In the genomic region with DNA sequence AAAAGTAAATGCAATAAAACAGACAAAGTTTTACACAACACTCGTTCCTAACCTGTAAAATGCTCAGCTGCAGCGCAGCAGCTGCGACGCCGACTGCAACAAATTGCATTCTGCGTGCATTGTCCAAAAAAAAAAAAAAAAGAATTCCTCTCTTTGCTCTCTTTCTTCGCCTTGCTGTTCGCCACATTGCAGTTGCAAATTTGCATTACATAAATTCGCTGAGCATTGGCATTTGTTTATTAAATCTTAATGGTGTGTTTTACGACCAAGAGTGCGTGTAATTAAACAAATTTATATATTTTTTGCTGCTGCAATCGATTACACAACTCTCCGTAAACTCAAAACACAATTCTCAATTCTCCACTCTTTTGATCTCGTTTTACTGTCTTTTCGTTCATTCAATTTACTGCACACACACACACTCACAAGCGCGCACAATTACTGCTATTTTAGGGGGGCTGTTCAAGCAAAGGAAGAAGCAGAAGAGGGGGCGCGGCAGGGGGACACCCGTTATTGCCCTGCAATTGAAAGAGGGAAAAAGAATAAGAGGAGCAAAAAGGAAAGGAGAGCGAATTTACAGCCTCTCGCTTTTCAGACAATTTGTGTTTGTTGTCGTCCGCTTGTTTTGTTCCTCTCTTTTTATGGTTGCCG, we compare ENCODE assay signal across 5 fruit fly cellular contexts.
TF ChIP-seq lines count a peak whose summit lies in the region.

No protein-coding gene starts in this region.

- TF ChIP-seq CTCF in whole organism, embryonic (GFP tag; optimal IDR thresholded peaks at IDR 0.05; lab: Kevin White, UChicago): no peak

TF ChIP-seq in whole organism, adult, 20 proteins besides CTCF, POLR2A, EP300 and RAD21:
- TF ChIP-seq ovo (GFP tag; optimal IDR thresholded peaks at IDR 0.05; lab: Kevin White, UChicago) (peak; percentile 94), pad (GFP tag; optimal IDR thresholded peaks at IDR 0.05; lab: Kevin White, UChicago) (peak; percentile 99), CG1620 (GFP tag; optimal IDR thresholded peaks at IDR 0.05; lab: Kevin White, UChicago) (no peak), Hr96 (GFP tag; optimal IDR thresholded peaks at IDR 0.05; lab: Kevin White, UChicago) (peak; percentile 35), Mnt (GFP tag; optimal IDR thresholded peaks at IDR 0.05; lab: Kevin White, UChicago) (peak; percentile 15), tj (GFP tag; optimal IDR thresholded peaks at IDR 0.05; lab: Kevin White, UChicago) (peak; percentile 83), CG14711 (tag; optimal IDR thresholded peaks at IDR 0.05; lab: Kevin White, UChicago) (no peak), toe (GFP tag; optimal IDR thresholded peaks at IDR 0.05; lab: Kevin White, UChicago) (no peak)

TF ChIP-seq in whole organism, embryonic, 481 proteins besides CTCF, POLR2A, EP300 and RAD21:
- TF ChIP-seq CG11723 (GFP tag; optimal IDR thresholded peaks at IDR 0.05; lab: Kevin White, UChicago): no peak
- peak; percentile 44 for TF ChIP-seq Med (GFP tag; lab: Kevin White, UChicago)
- peak; percentile 80 for TF ChIP-seq crol (GFP tag; IDR thresholded peaks at IDR 0.05; lab: Robert Waterston, UW)
- TF ChIP-seq Trl (optimal IDR thresholded peaks at IDR 0.05; lab: Kevin White, UChicago): peak in 1 of 2 experiments; percentile 11
- no peak for TF ChIP-seq Trl (GFP tag; optimal IDR thresholded peaks at IDR 0.05; lab: Kevin White, UChicago)
- peak; percentile 66 for TF ChIP-seq sens (GFP tag; lab: Kevin White, UChicago)
- TF ChIP-seq abd-A (tag; optimal IDR thresholded peaks at IDR 0.05; lab: Kevin White, UChicago): peak; percentile 82
- TF ChIP-seq NC2β (GFP tag; optimal IDR thresholded peaks at IDR 0.05; lab: Kevin White, UChicago): no peak
- 0 out of 4 replicates have a peak, but pooled peaks have one; percentile 35 for TF ChIP-seq chinmo (GFP tag; IDR thresholded peaks at IDR 0.05; lab: Robert Waterston, UW; ENCODE audit: partially characterized antibody)
- TF ChIP-seq cg (GFP tag; optimal IDR thresholded peaks at IDR 0.05; lab: Kevin White, UChicago): peak; percentile 4
- TF ChIP-seq Hr39 (optimal IDR thresholded peaks at IDR 0.05; lab: Kevin White, UChicago): peak; percentile 79
- peak; percentile 12 for TF ChIP-seq CG17385 (GFP tag; optimal IDR thresholded peaks at IDR 0.05; lab: Kevin White, UChicago)
- no peak for TF ChIP-seq ham (GFP tag; IDR thresholded peaks at IDR 0.05; lab: Robert Waterston, UW)
- no peak for TF ChIP-seq odd (GFP tag; optimal IDR thresholded peaks at IDR 0.05; lab: Kevin White, UChicago)

TF ChIP-seq in whole organism, prepupa, 60 proteins besides CTCF, POLR2A, EP300 and RAD21:
- TF ChIP-seq CG6792 (GFP tag; optimal IDR thresholded peaks at IDR 0.05; lab: Kevin White, UChicago) (no peak), CG6163 (GFP tag; IDR thresholded peaks at IDR 0.05; lab: Robert Waterston, UW) (peak; percentile 86), CG6854 (GFP tag; optimal IDR thresholded peaks at IDR 0.05; lab: Kevin White, UChicago) (peak; percentile 58), CG6276 (GFP tag; optimal IDR thresholded peaks at IDR 0.05; lab: Kevin White, UChicago) (peak; percentile 3), achi (GFP tag; optimal IDR thresholded peaks at IDR 0.05; lab: Kevin White, UChicago) (no peak), svp (GFP tag; lab: Kevin White, UChicago) (peak; percentile 39), esn (GFP tag; optimal IDR thresholded peaks at IDR 0.05; lab: Kevin White, UChicago) (no peak), Lpt (GFP tag; optimal IDR thresholded peaks at IDR 0.05; lab: Kevin White, UChicago) (peak; percentile 62), Eip78C (GFP tag; lab: Kevin White, UChicago) (peak; percentile 58), CG16779 (tag; optimal IDR thresholded peaks at IDR 0.05; lab: Kevin White, UChicago) (no peak), CG8119 (GFP tag; IDR thresholded peaks at IDR 0.05; lab: Robert Waterston, UW) (peak; percentile 38; the same call in 1 of the 3 replicates), CG3919 (GFP tag; optimal IDR thresholded peaks at IDR 0.05; lab: Kevin White, UChicago) (no peak), vri (GFP tag; optimal IDR thresholded peaks at IDR 0.05; lab: Kevin White, UChicago) (peak; percentile 89), Ets96B (tag; optimal IDR thresholded peaks at IDR 0.05; lab: Kevin White, UChicago) (no peak), Blimp-1 (GFP tag; optimal IDR thresholded peaks at IDR 0.05; lab: Kevin White, UChicago) (peak; percentile 54)

TF ChIP-seq in whole organism, pupa, 21 proteins besides CTCF, POLR2A, EP300 and RAD21:
- TF ChIP-seq D1 (tag; optimal IDR thresholded peaks at IDR 0.05; lab: Kevin White, UChicago): no peak
- no peak for TF ChIP-seq Pif1A (GFP tag; optimal IDR thresholded peaks at IDR 0.05; lab: Kevin White, UChicago)
- no peak for TF ChIP-seq CG17806 (tag; optimal IDR thresholded peaks at IDR 0.05; lab: Kevin White, UChicago)
- no peak for TF ChIP-seq Snoo (tag; optimal IDR thresholded peaks at IDR 0.05; lab: Kevin White, UChicago)
- TF ChIP-seq CG32121 (GFP tag; IDR thresholded peaks at IDR 0.05; lab: Robert Waterston, UW): peak; percentile 12; the same call in 1 of the 2 replicates
- 0 out of 2 replicates have a peak, but pooled peaks have one; percentile 30 for TF ChIP-seq rn (GFP tag; IDR thresholded peaks at IDR 0.05; lab: Robert Waterston, UW)
- TF ChIP-seq CG12605 (GFP tag; IDR thresholded peaks at IDR 0.05; lab: Robert Waterston, UW): no peak
- no peak for TF ChIP-seq CG34367 (tag; optimal IDR thresholded peaks at IDR 0.05; lab: Kevin White, UChicago)
- no peak for TF ChIP-seq CG8301 (tag; optimal IDR thresholded peaks at IDR 0.05; lab: Kevin White, UChicago)
- TF ChIP-seq CG8159 (tag; optimal IDR thresholded peaks at IDR 0.05; lab: Kevin White, UChicago): no peak
- TF ChIP-seq CG4496 (GFP tag; IDR thresholded peaks at IDR 0.05; lab: Robert Waterston, UW): peak; percentile 9; the same call in 1 of the 3 replicates
- TF ChIP-seq gl (tag; optimal IDR thresholded peaks at IDR 0.05; lab: Kevin White, UChicago): peak; percentile 2
- no peak for TF ChIP-seq CG15710 (tag; optimal IDR thresholded peaks at IDR 0.05; lab: Kevin White, UChicago)
- no peak for TF ChIP-seq CG10348 (GFP tag; IDR thresholded peaks at IDR 0.05; lab: Robert Waterston, UW)
- TF ChIP-seq CG14655 (GFP tag; optimal IDR thresholded peaks at IDR 0.05; lab: Kevin White, UChicago): no peak
- TF ChIP-seq CG9948 (tag; optimal IDR thresholded peaks at IDR 0.05; lab: Kevin White, UChicago): no peak
- TF ChIP-seq Pif1B (GFP tag; optimal IDR thresholded peaks at IDR 0.05; lab: Kevin White, UChicago): no peak
- no peak for TF ChIP-seq Ets98B (GFP tag; IDR thresholded peaks at IDR 0.05; lab: Robert Waterston, UW)
- peak; percentile 52 for TF ChIP-seq EcR (GFP tag; optimal IDR thresholded peaks at IDR 0.05; lab: Kevin White, UChicago)
- peak; percentile 36 for TF ChIP-seq CG13204 (GFP tag; optimal IDR thresholded peaks at IDR 0.05; lab: Kevin White, UChicago)
- peak; percentile 26; the same call in 1 of the 3 replicates for TF ChIP-seq fd96Ca (GFP tag; IDR thresholded peaks at IDR 0.05; lab: Robert Waterston, UW)

TF ChIP-seq in whole organism, wandering third instar larva, 38 proteins besides CTCF, POLR2A, EP300 and RAD21:
- peak; percentile 34 for TF ChIP-seq sage (GFP tag; optimal IDR thresholded peaks at IDR 0.05; lab: Kevin White, UChicago)
- TF ChIP-seq Dfd (GFP tag; optimal IDR thresholded peaks at IDR 0.05; lab: Kevin White, UChicago): no peak
- peak; percentile 43 for TF ChIP-seq Hnf4 (GFP tag; optimal IDR thresholded peaks at IDR 0.05; lab: Kevin White, UChicago)
- TF ChIP-seq brk (GFP tag; optimal IDR thresholded peaks at IDR 0.05; lab: Kevin White, UChicago): no peak
- TF ChIP-seq CrebA (GFP tag; optimal IDR thresholded peaks at IDR 0.05; lab: Kevin White, UChicago; ENCODE audit: borderline replicate concordance): peak; percentile 52
- TF ChIP-seq Sp1 (GFP tag; optimal IDR thresholded peaks at IDR 0.05; lab: Kevin White, UChicago): peak; percentile 57
- no peak for TF ChIP-seq GATAd (GFP tag; optimal IDR thresholded peaks at IDR 0.05; lab: Kevin White, UChicago)
- TF ChIP-seq usp (GFP tag; optimal IDR thresholded peaks at IDR 0.05; lab: Kevin White, UChicago): no peak
- TF ChIP-seq Mio (GFP tag; optimal IDR thresholded peaks at IDR 0.05; lab: Kevin White, UChicago): no peak
- TF ChIP-seq Myc (optimal IDR thresholded peaks at IDR 0.05; lab: Kevin White, UChicago): no peak
- TF ChIP-seq Rel (GFP tag; optimal IDR thresholded peaks at IDR 0.05; lab: Kevin White, UChicago): no peak
- peak; percentile 68 for TF ChIP-seq Rel (tag; optimal IDR thresholded peaks at IDR 0.05; lab: Kevin White, UChicago)
- no peak for TF ChIP-seq pan (optimal IDR thresholded peaks at IDR 0.05; lab: Kevin White, UChicago)
- TF ChIP-seq rgr (GFP tag; optimal IDR thresholded peaks at IDR 0.05; lab: Kevin White, UChicago): no peak
- no peak for TF ChIP-seq HLH106 (tag; optimal IDR thresholded peaks at IDR 0.05; lab: Kevin White, UChicago)
- no peak for TF ChIP-seq Jra (GFP tag; optimal IDR thresholded peaks at IDR 0.05; lab: Kevin White, UChicago)
- TF ChIP-seq dsf (GFP tag; optimal IDR thresholded peaks at IDR 0.05; lab: Kevin White, UChicago; ENCODE audit: borderline replicate concordance): no peak
- TF ChIP-seq fru (GFP tag; optimal IDR thresholded peaks at IDR 0.05; lab: Kevin White, UChicago): peak; percentile 94
- TF ChIP-seq Hr83 (GFP tag; optimal IDR thresholded peaks at IDR 0.05; lab: Kevin White, UChicago; ENCODE audit: poor library complexity, severe bottlenecking): peak; percentile 3
- TF ChIP-seq CG32264 (GFP tag; optimal IDR thresholded peaks at IDR 0.05; lab: Kevin White, UChicago): no peak
- TF ChIP-seq N (GFP tag; optimal IDR thresholded peaks at IDR 0.05; lab: Kevin White, UChicago): no peak
- TF ChIP-seq dl (GFP tag; optimal IDR thresholded peaks at IDR 0.05; lab: Kevin White, UChicago; ENCODE audit: insufficient read depth in 1 of 2, partially characterized antibody in 2 of 2): no peak
- TF ChIP-seq psq (GFP tag; optimal IDR thresholded peaks at IDR 0.05; lab: Kevin White, UChicago): peak; percentile 99
- no peak for TF ChIP-seq dmrt93B (GFP tag; optimal IDR thresholded peaks at IDR 0.05; lab: Kevin White, UChicago)
- TF ChIP-seq CG9705 (GFP tag; optimal IDR thresholded peaks at IDR 0.05; lab: Kevin White, UChicago): no peak
- peak; percentile 93 for TF ChIP-seq jim (GFP tag; optimal IDR thresholded peaks at IDR 0.05; lab: Kevin White, UChicago)
- TF ChIP-seq ey (GFP tag; optimal IDR thresholded peaks at IDR 0.05; lab: Kevin White, UChicago): no peak
